Fruit fly (Drosophila melanogaster): ENCODE results near the gene CG11771.

Gene CG11771

DNA sequence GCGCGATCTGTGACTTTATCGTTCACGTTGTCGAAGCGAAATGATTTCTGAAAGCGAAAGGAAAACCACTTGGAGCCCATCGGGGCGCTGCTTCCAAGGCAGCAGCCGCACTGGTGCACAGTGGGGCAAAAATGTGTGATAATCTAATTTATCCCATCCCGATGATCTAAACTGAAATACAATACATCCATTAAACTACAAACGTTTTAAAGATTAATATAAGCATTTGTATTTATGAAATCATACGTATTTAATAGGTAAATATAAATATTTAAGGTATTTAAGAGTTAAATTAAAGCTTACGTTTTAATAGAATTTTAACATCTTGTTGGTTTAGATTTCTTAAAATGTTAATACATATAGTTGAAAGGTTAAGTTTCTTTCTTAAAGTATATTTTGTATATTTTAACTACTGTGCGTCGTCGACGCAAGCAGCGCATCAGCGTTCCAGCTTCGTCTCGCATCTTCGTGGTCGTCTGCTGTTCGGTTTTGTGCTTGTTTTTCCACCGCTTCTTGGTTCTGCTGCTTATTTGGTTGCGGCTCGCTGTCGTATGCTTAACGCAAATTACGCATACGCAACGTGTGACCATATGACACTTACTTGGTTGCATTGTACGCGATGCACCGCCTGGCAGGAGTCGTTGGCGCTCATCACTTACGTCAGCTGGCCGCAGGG, 25.7 kb upstream of the CG11771 start, which contains the start of gene CG13643 (continued):
- TF ChIP-seq fkh (GFP tag; optimal IDR thresholded peaks at IDR 0.05) = no peak
- TF ChIP-seq CG4318 (GFP tag; optimal IDR thresholded peaks at IDR 0.05) = peak; percentile 64
- TF ChIP-seq Sox102F (GFP tag; optimal IDR thresholded peaks at IDR 0.05) = no peak
- peak; percentile 23 for TF ChIP-seq pdm3 (GFP tag; optimal IDR thresholded peaks at IDR 0.05)
- peak; percentile 67 for TF ChIP-seq CG3919 (GFP tag; optimal IDR thresholded peaks at IDR 0.05)
- TF ChIP-seq CG6163 (GFP tag; IDR thresholded peaks at IDR 0.05) = 0 out of 3 replicates have a peak, but pooled peaks have one; percentile 6
- TF ChIP-seq topi (GFP tag; optimal IDR thresholded peaks at IDR 0.05) = peak; percentile 12
- peak; percentile 40 for TF ChIP-seq CG10631 (GFP tag; optimal IDR thresholded peaks at IDR 0.05)
- TF ChIP-seq Sox15 (GFP tag; optimal IDR thresholded peaks at IDR 0.05) = no peak
- TF ChIP-seq Eip75B (GFP tag; optimal IDR thresholded peaks at IDR 0.05) = no peak
- peak; percentile 41 for TF ChIP-seq CG6808 (GFP tag; optimal IDR thresholded peaks at IDR 0.05)
- TF ChIP-seq fd85E (GFP tag; optimal IDR thresholded peaks at IDR 0.05) = no peak
- peak; percentile 58 for TF ChIP-seq acj6 (GFP tag; optimal IDR thresholded peaks at IDR 0.05)
- peak in 1 of 2 experiments; percentile 71 for TF ChIP-seq salr (GFP tag; optimal IDR thresholded peaks at IDR 0.05)
- TF ChIP-seq Lpt (GFP tag; optimal IDR thresholded peaks at IDR 0.05) = peak; percentile 36
- peak; percentile 17 for TF ChIP-seq CG16779 (tag; optimal IDR thresholded peaks at IDR 0.05)
- TF ChIP-seq CG15336 (GFP tag; IDR thresholded peaks at IDR 0.05) = peak; percentile 82
- peak; percentile 66 for TF ChIP-seq CG8632 (GFP tag; optimal IDR thresholded peaks at IDR 0.05)
- no peak for TF ChIP-seq Gug (GFP tag; IDR thresholded peaks at IDR 0.05)
- no peak for TF ChIP-seq CG1621 (tag; optimal IDR thresholded peaks at IDR 0.05)
- TF ChIP-seq CG11762 (GFP tag; optimal IDR thresholded peaks at IDR 0.05; ENCODE audit: insufficient read depth) = peak; percentile 69
- no peak for TF ChIP-seq CG3032 (tag; optimal IDR thresholded peaks at IDR 0.05)
- TF ChIP-seq CG7368 (GFP tag; optimal IDR thresholded peaks at IDR 0.05) = peak; percentile 11
- TF ChIP-seq CG10669 (GFP tag; optimal IDR thresholded peaks at IDR 0.05) = no peak
- no peak for TF ChIP-seq Ets96B (tag; optimal IDR thresholded peaks at IDR 0.05)

DNA sequence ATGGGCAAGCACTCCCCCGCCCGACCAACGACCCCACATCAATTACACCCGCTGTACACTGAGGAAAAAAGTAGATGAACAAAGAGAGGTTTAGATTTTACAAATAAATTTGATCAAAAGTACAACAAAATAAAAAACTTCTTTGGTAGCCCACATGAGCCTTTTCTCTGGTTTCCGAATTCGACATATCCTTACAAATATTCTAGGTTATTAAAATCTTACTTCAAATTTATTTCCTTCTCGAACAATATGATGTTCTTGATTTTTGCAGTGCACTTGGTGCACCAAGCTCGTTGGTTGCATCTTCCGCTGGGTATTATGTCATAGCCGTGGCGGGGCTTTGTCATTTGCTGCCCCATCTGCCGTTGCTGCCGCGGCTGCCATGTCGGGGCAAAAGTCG, 25.2 kb upstream of the CG11771 start:
- TF ChIP-seq Ets96B (tag; optimal IDR thresholded peaks at IDR 0.05) = no peak
- TF ChIP-seq CG8319 (GFP tag; optimal IDR thresholded peaks at IDR 0.05) = no peak
- no peak for TF ChIP-seq Eip75B (GFP tag; optimal IDR thresholded peaks at IDR 0.05)
- TF ChIP-seq CG4318 (GFP tag; optimal IDR thresholded peaks at IDR 0.05) = no peak
- TF ChIP-seq eg (GFP tag; IDR thresholded peaks at IDR 0.05) = peak; percentile 61; the same call in 2 of the 3 replicates
- peak; percentile 46 for TF ChIP-seq CG6276 (GFP tag; optimal IDR thresholded peaks at IDR 0.05)
- TF ChIP-seq Sox14 (GFP tag; optimal IDR thresholded peaks at IDR 0.05) = no peak
- no peak for TF ChIP-seq Gug (GFP tag; IDR thresholded peaks at IDR 0.05)
- TF ChIP-seq CG34406 (GFP tag; optimal IDR thresholded peaks at IDR 0.05) = no peak
- no peak for TF ChIP-seq CG11294 (GFP tag; IDR thresholded peaks at IDR 0.05)
- TF ChIP-seq Hr38 (GFP tag; optimal IDR thresholded peaks at IDR 0.05) = no peak
- TF ChIP-seq CG15336 (GFP tag; IDR thresholded peaks at IDR 0.05) = peak; percentile 55
- peak; percentile 55 for TF ChIP-seq Eip78C (GFP tag)
- TF ChIP-seq vri (GFP tag; optimal IDR thresholded peaks at IDR 0.05) = no peak
- TF ChIP-seq CG32006 (GFP tag; optimal IDR thresholded peaks at IDR 0.05) = peak; percentile 17
- no peak for TF ChIP-seq dsx (GFP tag; optimal IDR thresholded peaks at IDR 0.05; ENCODE audit: poor library complexity, severe bottlenecking)
- TF ChIP-seq Blimp-1 (GFP tag; optimal IDR thresholded peaks at IDR 0.05) = no peak
- TF ChIP-seq CG8119 (GFP tag; IDR thresholded peaks at IDR 0.05) = peak; percentile 52
- peak; percentile 19 for TF ChIP-seq Hr4 (GFP tag; optimal IDR thresholded peaks at IDR 0.05)
- no peak for TF ChIP-seq CG1621 (tag; optimal IDR thresholded peaks at IDR 0.05)
- no peak for TF ChIP-seq esn (GFP tag; optimal IDR thresholded peaks at IDR 0.05)

Measured in whole organism, prepupa.